Worm (Caenorhabditis elegans) whole organism, young adult: ENCODE data around the gene eif-3.D.

Experiments used
- T07F8.4 ChIP-seq: sonication (generic microtip); optimal IDR thresholded peaks from 2 replicates; lab custom pipeline; 2016; ENCODE audit warnings: mild to moderate bottlenecking, missing genetic modification characterization, moderate library complexity, missing compliant biosample characterization
- Y53G8AR.9 ChIP-seq: fragments of 200-800 bp; sonication (Bioruptor generic); conservative IDR thresholded peaks from 2 replicates; pipeline ENCODE4 v1.3.6; 2022; ENCODE audit warnings: missing genetic modification reagents, missing genetic modification characterization, missing compliant biosample characterization
- aptf-3 ChIP-seq: fragments of 200-800 bp; sonication (Bioruptor generic); IDR thresholded peaks from 2 replicates; pipeline ENCODE4 v1.3.6; 2022; ENCODE audit warnings: missing genetic modification characterization, missing compliant biosample characterization
- ceh-40 ChIP-seq: fragments of 200-800 bp; sonication (Bioruptor generic); IDR thresholded peaks from 2 replicates; pipeline ENCODE4 v1.3.6; 2022; ENCODE audit warnings: missing genetic modification characterization, missing compliant biosample characterization
- hsf-1 ChIP-seq: fragments of 200-800 bp; sonication (Bioruptor generic); IDR thresholded peaks from 2 replicates; pipeline ENCODE4 v1.3.6; 2022; ENCODE audit warnings: missing genetic modification reagents, missing genetic modification characterization, missing compliant biosample characterization
- lsy-27 ChIP-seq: sonication (generic microtip); optimal IDR thresholded peaks from 2 replicates; lab custom pipeline; 2017; ENCODE audit warnings: missing genetic modification characterization, mild to moderate bottlenecking, missing compliant biosample characterization, antibody characterized with exemption, missing genotype, borderline replicate concordance; ENCODE audit not compliant: insufficient read depth
- unc-62 ChIP-seq: fragments of 150-350 bp; optimal IDR thresholded peaks from 2 replicates; lab custom pipeline; 2014; ENCODE audit warnings: missing biosample characterization, missing genetic modification reagents, missing genetic modification characterization
- ztf-18 ChIP-seq: sonication (generic microtip); optimal IDR thresholded peaks from 2 replicates; lab custom pipeline; 2016; ENCODE audit warnings: missing genotype, mild to moderate bottlenecking, missing genetic modification characterization, missing compliant biosample characterization
- ztf-25 ChIP-seq: fragments of 200-800 bp; sonication (Bioruptor generic); IDR thresholded peaks from 2 replicates; pipeline ENCODE4 v1.3.6; 2022; ENCODE audit warnings: missing genetic modification reagents, missing genetic modification characterization, missing compliant biosample characterization

DNA sequence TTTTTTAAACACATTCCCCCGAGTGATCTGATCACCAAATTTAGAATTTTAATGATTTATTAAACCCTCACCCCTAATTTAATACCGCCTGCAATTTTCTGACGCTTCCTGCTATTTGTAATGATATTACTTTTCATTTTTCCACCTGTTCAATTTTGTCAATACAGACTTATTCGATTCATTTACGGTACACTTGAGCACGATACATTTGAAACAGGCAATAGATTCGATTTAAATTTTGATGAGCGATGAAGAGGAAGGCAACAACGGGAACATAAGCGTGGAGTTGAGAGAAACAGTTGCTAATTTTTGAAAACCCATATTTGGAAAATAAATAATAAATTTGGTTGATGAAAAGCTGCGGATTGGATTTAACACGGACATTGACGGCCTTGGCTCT lies 33.3 kb upstream of the eif-3.D start:
- TF ChIP-seq ceh-40 (GFP tag; lab: Robert Waterston, UW) (no peak), hsf-1 (GFP tag; lab: Robert Waterston, UW) (peak; percentile 5; the same call in 1 of the 2 replicates), Y53G8AR.9 (GFP tag; lab: Robert Waterston, UW) (0 out of 2 replicates have a peak, but pooled peaks have one; percentile 47), ztf-18 (no peak), lsy-27 (tag; lab: Kevin White, UChicago) (no peak), unc-62 (no peak), ztf-25 (GFP tag; lab: Robert Waterston, UW) (no peak), T07F8.4 (no peak), aptf-3 (GFP tag; lab: Robert Waterston, UW) (no peak)
